Fruit fly (Drosophila melanogaster): Measurements from ENCODE around the gene Dcr-1.

Dcr-1 gene

DNA sequence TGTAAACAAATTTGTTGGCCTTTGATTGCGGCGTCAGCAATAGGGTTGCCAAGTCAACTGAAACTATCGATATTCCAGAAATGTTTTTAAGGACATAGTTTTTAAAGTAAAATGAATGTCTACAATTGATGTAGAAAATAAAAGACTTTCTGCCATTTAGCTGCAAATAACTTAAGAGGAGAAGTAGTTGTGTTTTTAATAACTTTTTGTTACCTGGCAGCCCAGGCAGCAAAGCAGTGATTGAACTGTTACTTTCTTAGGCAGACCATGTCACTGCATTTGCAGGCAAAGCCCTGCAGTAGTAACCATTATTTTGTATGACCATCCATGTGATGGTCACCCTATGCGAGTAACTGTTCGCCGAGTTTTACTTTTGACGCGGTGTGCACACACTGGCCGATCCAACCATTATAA, 9.7 kb upstream of the Dcr-1 start, which contains the start of the genes rumi, CG7029 and Usp12-46 (continued):
- TF ChIP-seq abd-A (tag; optimal IDR thresholded peaks at IDR 0.05) (no peak), Spps (tag; optimal IDR thresholded peaks at IDR 0.05) (peak; percentile 67), dan (GFP tag; IDR thresholded peaks at IDR 0.05) (no peak), dimm (GFP tag; IDR thresholded peaks at IDR 0.05) (no peak), CG10979 (tag; optimal IDR thresholded peaks at IDR 0.05) (peak; percentile 81), caup (GFP tag; optimal IDR thresholded peaks at IDR 0.05; ENCODE audit: severe bottlenecking) (peak; percentile 73), CG4820 (GFP tag; optimal IDR thresholded peaks at IDR 0.05) (peak; percentile 79), wek (GFP tag; optimal IDR thresholded peaks at IDR 0.05) (peak; percentile 23), CG2889 (GFP tag; IDR thresholded peaks at IDR 0.05) (peak; percentile 79), Tbp (GFP tag; optimal IDR thresholded peaks at IDR 0.05) (no peak), CG32772 (GFP tag; IDR thresholded peaks at IDR 0.05) (peak; percentile 83), CG4617 (GFP tag; optimal IDR thresholded peaks at IDR 0.05; ENCODE audit: borderline replicate concordance) (peak; percentile 85), CG10431 (GFP tag; optimal IDR thresholded peaks at IDR 0.05) (peak; percentile 64), Nf-YB (GFP tag; optimal IDR thresholded peaks at IDR 0.05) (peak; percentile 57), oc (tag; optimal IDR thresholded peaks at IDR 0.05) (peak; percentile 77), tx (GFP tag; optimal IDR thresholded peaks at IDR 0.05) (peak; percentile 85), Lhr (GFP tag; optimal IDR thresholded peaks at IDR 0.05) (peak; percentile 76), dpn (GFP tag; optimal IDR thresholded peaks at IDR 0.05) (peak; percentile 85 to 92), Doc3 (GFP tag; IDR thresholded peaks at IDR 0.05; ENCODE audit: partially characterized antibody) (peak; percentile 83), CG3726 (GFP tag; IDR thresholded peaks at IDR 0.05) (peak; percentile 76; the same call in 2 of the 3 replicates), usp (GFP tag; optimal IDR thresholded peaks at IDR 0.05) (no peak), CG10321 (GFP tag; IDR thresholded peaks at IDR 0.05) (peak; percentile 62), sob (GFP tag; IDR thresholded peaks at IDR 0.05) (peak; percentile 89), CG12659 (GFP tag; optimal IDR thresholded peaks at IDR 0.05) (peak; percentile 93), CG33213 (GFP tag; optimal IDR thresholded peaks at IDR 0.05) (peak; percentile 90), kay (GFP tag; optimal IDR thresholded peaks at IDR 0.05) (peak; percentile 79), Abd-B (GFP tag; optimal IDR thresholded peaks at IDR 0.05) (peak; percentile 84), en (GFP tag; optimal IDR thresholded peaks at IDR 0.05) (peak; percentile 77), Dip2 (GFP tag; IDR thresholded peaks at IDR 0.05) (no peak), hb (GFP tag; IDR thresholded peaks at IDR 0.05; ENCODE audit: partially characterized antibody) (peak; percentile 64; the same call in 1 of the 3 replicates), z (GFP tag; IDR thresholded peaks at IDR 0.05) (no peak), CG10274 (GFP tag; optimal IDR thresholded peaks at IDR 0.05) (peak; percentile 10), peb (GFP tag; IDR thresholded peaks at IDR 0.05) (peak; percentile 45; the same call in 1 of the 2 replicates), Fer2 (tag; optimal IDR thresholded peaks at IDR 0.05) (peak; percentile 66), CG33557 (GFP tag; optimal IDR thresholded peaks at IDR 0.05) (peak; percentile 84), Kr (GFP tag; optimal IDR thresholded peaks at IDR 0.05) (no peak), CG2120 (GFP tag; optimal IDR thresholded peaks at IDR 0.05) (peak; percentile 93), jing (GFP tag; optimal IDR thresholded peaks at IDR 0.05) (no peak), unc-4 (GFP tag; IDR thresholded peaks at IDR 0.05; ENCODE audit: partially characterized antibody) (peak; percentile 82), bsh (GFP tag; optimal IDR thresholded peaks at IDR 0.05) (peak in 1 of 2 experiments; percentile 88), org-1 (GFP tag; optimal IDR thresholded peaks at IDR 0.05) (peak; percentile 66), CG14441 (GFP tag; IDR thresholded peaks at IDR 0.05) (peak; percentile 84), CG15011 (GFP tag; optimal IDR thresholded peaks at IDR 0.05) (no peak), CG2116 (GFP tag; optimal IDR thresholded peaks at IDR 0.05) (peak; percentile 76), Ada2b (GFP tag; IDR thresholded peaks at IDR 0.05) (peak; percentile 81), CG9727 (GFP tag; optimal IDR thresholded peaks at IDR 0.05) (peak; percentile 86), Hr3 (GFP tag; optimal IDR thresholded peaks at IDR 0.05) (peak; percentile 88), TFAM (GFP tag; optimal IDR thresholded peaks at IDR 0.05) (peak; percentile 49), CG10565 (GFP tag; optimal IDR thresholded peaks at IDR 0.05) (peak; percentile 56), Side (GFP tag; optimal IDR thresholded peaks at IDR 0.05) (peak; percentile 91)
